Fruit fly (Drosophila melanogaster) whole organism, adult: ENCODE measurements around the gene CG34448.

Experiments
- CG12768 ChIP-seq: fragments of 200-800 bp; sonication (Bioruptor generic); optimal IDR thresholded peaks from 2 replicates; lab custom pipeline; 2017; ENCODE audit warnings: missing biosample characterization, missing genetic modification characterization, mild to moderate bottlenecking, moderate library complexity, missing genetic modification reagents
- CG7045 ChIP-seq: fragments of 200-800 bp; sonication (Bioruptor generic); optimal IDR thresholded peaks from 2 replicates; lab custom pipeline; 2017; ENCODE audit warnings: missing biosample characterization, mild to moderate bottlenecking, missing genetic modification characterization
- bab1 ChIP-seq: fragments of 200-800 bp; sonication (Bioruptor generic); optimal IDR thresholded peaks from 3 replicates; lab custom pipeline; 2019; ENCODE audit warnings: missing biosample characterization, mild to moderate bottlenecking, missing genetic modification characterization, moderate library complexity
- cic ChIP-seq: fragments of 200-800 bp; sonication (Bioruptor generic); optimal IDR thresholded peaks from 2 replicates; lab custom pipeline; 2017; ENCODE audit warnings: missing biosample characterization, mild to moderate bottlenecking, missing genetic modification characterization, moderate library complexity
- cnc ChIP-seq, 2 experiments: fragments of >200 bp; optimal IDR thresholded peaks; 2 replicates each; lab custom pipeline; 2017
- ovo ChIP-seq: fragments of 200-800 bp; sonication (Bioruptor generic); optimal IDR thresholded peaks from 2 replicates; lab custom pipeline; 2016; ENCODE audit warnings: missing biosample characterization, missing genetic modification characterization
- pad ChIP-seq: fragments of 200-800 bp; sonication (Bioruptor generic); optimal IDR thresholded peaks from 3 replicates; lab custom pipeline; 2017; ENCODE audit warnings: missing biosample characterization, missing genetic modification characterization, mild to moderate bottlenecking, moderate library complexity, missing genetic modification reagents
- tj ChIP-seq: fragments of 200-800 bp; sonication (Bioruptor generic); optimal IDR thresholded peaks from 3 replicates; lab custom pipeline; 2017; ENCODE audit warnings: missing biosample characterization, mild to moderate bottlenecking, missing genetic modification characterization, moderate library complexity

The CG34448 gene

DNA sequence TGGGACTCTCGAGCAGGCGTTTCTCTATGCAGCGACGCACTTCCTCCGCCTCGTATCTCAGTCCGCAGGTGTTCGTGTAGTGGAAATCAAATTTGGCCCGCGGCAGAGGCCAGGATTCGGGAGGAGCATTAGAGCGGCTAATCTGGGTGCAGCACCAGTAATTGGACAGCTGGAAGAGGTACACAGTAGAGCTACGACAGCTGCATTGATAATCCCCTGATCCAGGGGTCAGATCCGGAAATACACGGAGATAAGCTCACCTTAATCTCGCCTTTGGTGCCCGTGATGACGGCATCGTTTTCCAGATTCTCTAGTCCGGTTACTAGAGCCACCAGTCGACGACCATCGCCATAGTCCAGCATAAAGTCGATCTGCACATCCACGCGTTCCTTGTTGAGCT lies 47.4 kb downstream of the CG34448 start:
- no peak for TF ChIP-seq CG12768 (GFP tag; lab: Kevin White, UChicago)
- TF ChIP-seq pad (GFP tag; lab: Kevin White, UChicago), result no peak
- TF ChIP-seq CG7045, result no peak
- TF ChIP-seq cnc (optimal IDR thresholded peaks at IDR 0.05; lab: Kevin White, UChicago), result no peak
- TF ChIP-seq bab1 (GFP tag; lab: Kevin White, UChicago), result no peak
- peak; percentile 5 for TF ChIP-seq cic (GFP tag; lab: Kevin White, UChicago)
- no peak for TF ChIP-seq ovo (GFP tag; lab: Kevin White, UChicago)
- no peak for TF ChIP-seq tj (GFP tag; lab: Kevin White, UChicago)
